Fruit fly (Drosophila melanogaster) whole organism, embryonic: Measurements from ENCODE around the gene Nrd1.

Experiments used
- Aef1 ChIP-seq: fragments of 200-800 bp; sonication (Bioruptor generic); IDR thresholded peaks from 3 replicates; pipeline ENCODE4 v1.3.6; 2022; ENCODE audit warnings: missing biosample characterization, missing genetic modification characterization
- B-H1 ChIP-seq: fragments of 200-800 bp; sonication (Bioruptor generic); IDR thresholded peaks from 3 replicates; pipeline ENCODE4 v1.3.6; 2022; ENCODE audit warnings: missing biosample characterization, missing genetic modification characterization
- BtbVII ChIP-seq: fragments of 200-800 bp; sonication (Bioruptor generic); optimal IDR thresholded peaks from 3 replicates; lab custom pipeline; 2017; ENCODE audit warnings: missing biosample characterization, mild to moderate bottlenecking, missing genetic modification characterization
- CG10979 ChIP-seq: fragments of 200-800 bp; sonication (Bioruptor generic); optimal IDR thresholded peaks from 2 replicates; lab custom pipeline; 2018; ENCODE audit warnings: missing biosample characterization, mild to moderate bottlenecking, missing genetic modification characterization, moderate library complexity
- CG12391 ChIP-seq: fragments of 200-800 bp; sonication (Bioruptor generic); optimal IDR thresholded peaks from 3 replicates; lab custom pipeline; 2018; ENCODE audit warnings: missing biosample characterization, mild to moderate bottlenecking, missing genetic modification characterization, moderate library complexity
- CG14441 ChIP-seq: fragments of 200-800 bp; sonication (Bioruptor generic); IDR thresholded peaks from 2 replicates; pipeline ENCODE4 v1.3.6; 2022; ENCODE audit warnings: missing biosample characterization, missing genetic modification characterization
- CG14710 ChIP-seq: fragments of 200-800 bp; sonication (Bioruptor generic); optimal IDR thresholded peaks from 3 replicates; lab custom pipeline; 2019; ENCODE audit warnings: missing biosample characterization, mild to moderate bottlenecking, missing genetic modification characterization, moderate library complexity
- CG15479 ChIP-seq: fragments of 200-800 bp; sonication (Bioruptor generic); optimal IDR thresholded peaks from 3 replicates; lab custom pipeline; 2019; ENCODE audit warnings: missing biosample characterization, mild to moderate bottlenecking, missing genetic modification characterization, moderate library complexity
- CG17186 ChIP-seq: fragments of 200-800 bp; sonication (Bioruptor generic); optimal IDR thresholded peaks from 3 replicates; lab custom pipeline; 2017; ENCODE audit warnings: missing biosample characterization, missing genetic modification reagents, missing genetic modification characterization
- CG17361 ChIP-seq: fragments of 200-800 bp; sonication (Bioruptor generic); IDR thresholded peaks from 3 replicates; pipeline ENCODE4 v1.3.6; 2022; ENCODE audit warnings: missing biosample characterization, missing genetic modification characterization
- CG1832 ChIP-seq: fragments of 200-800 bp; sonication (Bioruptor generic); optimal IDR thresholded peaks from 2 replicates; lab custom pipeline; 2017; ENCODE audit warnings: missing biosample characterization, mild to moderate bottlenecking, missing genetic modification characterization, inconsistent platforms
- CG2202 ChIP-seq: fragments of 200-800 bp; sonication (Bioruptor generic); optimal IDR thresholded peaks from 2 replicates; lab custom pipeline; 2018; ENCODE audit warnings: missing biosample characterization, mild to moderate bottlenecking, missing genetic modification characterization
- CG3065 ChIP-seq: fragments of 200-800 bp; sonication (Bioruptor generic); optimal IDR thresholded peaks from 2 replicates; lab custom pipeline; 2016; ENCODE audit warnings: missing biosample characterization, missing genetic modification characterization
- CG32767 ChIP-seq: fragments of 200-800 bp; sonication (Bioruptor generic); IDR thresholded peaks from 2 replicates; pipeline ENCODE4 v1.3.6; 2022; ENCODE audit warnings: missing biosample characterization, missing genetic modification characterization
- CG3726 ChIP-seq: fragments of 200-800 bp; sonication (Bioruptor generic); IDR thresholded peaks from 3 replicates; pipeline ENCODE4, ENCODE4 v1.3.6; 2022; ENCODE audit warnings: missing biosample characterization, missing genetic modification characterization
- CG3838 ChIP-seq: fragments of 200-800 bp; sonication (Bioruptor generic); optimal IDR thresholded peaks from 3 replicates; lab custom pipeline; 2016; ENCODE audit warnings: missing biosample characterization, missing genetic modification characterization
- CG42726 ChIP-seq: fragments of 200-800 bp; sonication (Bioruptor generic); IDR thresholded peaks from 2 replicates; pipeline ENCODE4 v1.3.6; 2022; ENCODE audit warnings: missing biosample characterization, missing genetic modification characterization; ENCODE audit not compliant: partially characterized antibody
- CG4282 ChIP-seq: fragments of 200-800 bp; sonication (Bioruptor generic); optimal IDR thresholded peaks from 2 replicates; lab custom pipeline; 2016; ENCODE audit warnings: missing biosample characterization, missing genetic modification characterization
- CG8359 ChIP-seq: fragments of 200-800 bp; sonication (Bioruptor generic); optimal IDR thresholded peaks from 2 replicates; lab custom pipeline; 2017; ENCODE audit warnings: missing biosample characterization, mild to moderate bottlenecking, missing genetic modification characterization, borderline replicate concordance
- CkIIα-i1 ChIP-seq: fragments of 200-800 bp; sonication (Bioruptor generic); IDR thresholded peaks from 2 replicates; pipeline ENCODE4 v1.3.6; 2022; ENCODE audit warnings: missing biosample characterization, missing genetic modification characterization
- GATAe ChIP-seq: fragments of 200-800 bp; sonication (Bioruptor generic); conservative IDR thresholded peaks from 2 replicates; pipeline ENCODE4 v1.3.6; 2022; ENCODE audit warnings: missing biosample characterization, missing genetic modification characterization
- HLH4C ChIP-seq: fragments of 200-800 bp; sonication (Bioruptor generic); IDR thresholded peaks from 3 replicates; pipeline ENCODE4 v1.3.6; 2022; ENCODE audit warnings: missing biosample characterization, missing genetic modification characterization; ENCODE audit not compliant: partially characterized antibody
- HLH54F ChIP-seq: fragments of 200-800 bp; sonication (Bioruptor generic); optimal IDR thresholded peaks from 3 replicates; lab custom pipeline; 2016; ENCODE audit warnings: missing biosample characterization, missing genetic modification characterization
- Hand ChIP-seq: fragments of 200-800 bp; sonication (Bioruptor generic); optimal IDR thresholded peaks from 2 replicates; lab custom pipeline; 2017; ENCODE audit warnings: mild to moderate bottlenecking, missing biosample characterization, missing genetic modification reagents, missing genetic modification characterization
- Hmx ChIP-seq: fragments of 200-800 bp; sonication (Bioruptor generic); optimal IDR thresholded peaks from 2 replicates; lab custom pipeline; 2016; ENCODE audit warnings: missing biosample characterization, missing genetic modification characterization
- Hr51 ChIP-seq, 2 experiments: fragments of 200-800 bp; sonication (Bioruptor generic); optimal IDR thresholded peaks; 2 replicates in 1 of 2; 3 replicates in 1 of 2; lab custom pipeline; 2016 to 2018; ENCODE audit warnings: missing biosample characterization in 2 of 2, missing genetic modification characterization in 2 of 2, mild to moderate bottlenecking in 1 of 2, moderate library complexity in 1 of 2
- Lpt ChIP-seq: fragments of >200 bp; optimal IDR thresholded peaks from 2 replicates; lab custom pipeline; 2018; ENCODE audit warnings: missing biosample characterization, missing genetic modification characterization
- Ptx1 ChIP-seq: fragments of 200-800 bp; sonication (Bioruptor generic); IDR thresholded peaks from 2 replicates; pipeline ENCODE4 v1.3.6; 2022; ENCODE audit warnings: missing biosample characterization, missing genetic modification characterization
- Rfx ChIP-seq: fragments of 200-800 bp; sonication (Bioruptor generic); IDR thresholded peaks from 2 replicates; pipeline ENCODE4 v1.3.6; 2022; ENCODE audit warnings: missing biosample characterization, missing genetic modification characterization
- aop ChIP-seq: fragments of 200-800 bp; sonication (Bioruptor generic); IDR thresholded peaks from 2 replicates; pipeline ENCODE4 v1.3.6; 2022; ENCODE audit warnings: missing biosample characterization, missing genetic modification characterization
- dm ChIP-seq: fragments of 200-800 bp; sonication (Bioruptor generic); optimal IDR thresholded peaks from 3 replicates; lab custom pipeline; 2016; ENCODE audit warnings: missing biosample characterization, missing genetic modification characterization
- dpn ChIP-seq, 2 experiments: fragments of 200-800 bp; sonication (Bioruptor generic); optimal IDR thresholded peaks; 3 replicates each; lab custom pipeline; 2016; ENCODE audit warnings: missing biosample characterization in 2 of 2, missing genetic modification characterization in 2 of 2
- eyg ChIP-seq: fragments of 200-800 bp; sonication (Bioruptor generic); optimal IDR thresholded peaks from 3 replicates; lab custom pipeline; 2016; ENCODE audit warnings: missing biosample characterization, missing genetic modification characterization
- ftz-f1 ChIP-seq: fragments of 200-800 bp; sonication (Bioruptor generic); optimal IDR thresholded peaks from 2 replicates; lab custom pipeline; 2016; ENCODE audit warnings: missing biosample characterization, missing genetic modification characterization
- gro ChIP-seq: fragments of 200-800 bp; sonication (Bioruptor generic); optimal IDR thresholded peaks from 2 replicates; lab custom pipeline; 2016; ENCODE audit warnings: missing biosample characterization, missing genetic modification characterization
- jumu ChIP-seq: fragments of 200-800 bp; sonication (Bioruptor generic); optimal IDR thresholded peaks from 3 replicates; lab custom pipeline; 2016; ENCODE audit warnings: missing biosample characterization, missing genetic modification characterization
- kah ChIP-seq: fragments of 200-800 bp; sonication (Bioruptor generic); optimal IDR thresholded peaks from 2 replicates; lab custom pipeline; 2018; ENCODE audit warnings: missing biosample characterization, mild to moderate bottlenecking, missing genetic modification characterization
- lov ChIP-seq, 2 experiments: fragments of 200-800 bp in 1 of 2; fragments of >200 bp in 1 of 2; sonication (Bioruptor generic) in 1 of 2; IDR thresholded peaks in 1 of 2; optimal IDR thresholded peaks in 1 of 2; 2 replicates in 1 of 2; 3 replicates in 1 of 2; pipeline versions ENCODE4 v1.3.6 to Lab custom; 2017 to 2022; ENCODE audit warnings: missing biosample characterization in 1 of 2, missing genetic modification characterization in 1 of 2
- oc ChIP-seq: fragments of 200-800 bp; sonication (Bioruptor generic); optimal IDR thresholded peaks from 2 replicates; lab custom pipeline; 2018; ENCODE audit warnings: missing biosample characterization, mild to moderate bottlenecking, missing genetic modification characterization, moderate library complexity
- onecut ChIP-seq: fragments of 200-800 bp; sonication (Bioruptor generic); IDR thresholded peaks from 2 replicates; pipeline ENCODE4 v1.3.6; 2022; ENCODE audit warnings: missing biosample characterization, missing genetic modification characterization
- otp ChIP-seq: fragments of 200-800 bp; sonication (Bioruptor generic); IDR thresholded peaks from 3 replicates; pipeline ENCODE4, ENCODE4 v1.3.6; 2022; ENCODE audit warnings: missing biosample characterization, missing genetic modification characterization
- pita ChIP-seq: fragments of 200-800 bp; sonication (Bioruptor generic); optimal IDR thresholded peaks from 2 replicates; lab custom pipeline; 2017; ENCODE audit warnings: missing biosample characterization, mild to moderate bottlenecking, missing genetic modification characterization
- rib ChIP-seq: fragments of 200-800 bp; sonication (Bioruptor generic); IDR thresholded peaks from 2 replicates; pipeline ENCODE4 v1.3.6; 2022; ENCODE audit warnings: missing biosample characterization, missing genetic modification characterization
- row ChIP-seq: fragments of 200-800 bp; sonication (Bioruptor generic); IDR thresholded peaks from 3 replicates; pipeline ENCODE4 v1.3.6; 2022; ENCODE audit warnings: missing biosample characterization, missing genetic modification characterization
- run ChIP-seq: fragments of 200-800 bp; sonication (Bioruptor generic); optimal IDR thresholded peaks from 3 replicates; lab custom pipeline; 2018; ENCODE audit warnings: missing biosample characterization, mild to moderate bottlenecking, missing genetic modification characterization
- salm ChIP-seq: fragments of 200-800 bp; sonication (Bioruptor generic); optimal IDR thresholded peaks from 2 replicates; lab custom pipeline; 2018; ENCODE audit warnings: missing biosample characterization, mild to moderate bottlenecking, missing genetic modification characterization
- scrt ChIP-seq: fragments of 200-800 bp; sonication (Bioruptor generic); optimal IDR thresholded peaks from 2 replicates; lab custom pipeline; 2018; ENCODE audit warnings: missing biosample characterization, mild to moderate bottlenecking, missing genetic modification characterization, moderate library complexity
- seq ChIP-seq: fragments of 200-800 bp; sonication (Bioruptor generic); IDR thresholded peaks from 2 replicates; pipeline ENCODE4 v1.3.6; 2022; ENCODE audit warnings: missing biosample characterization, missing genetic modification characterization
- stwl ChIP-seq: fragments of 200-800 bp; sonication (Bioruptor generic); optimal IDR thresholded peaks from 3 replicates; lab custom pipeline; 2018; ENCODE audit warnings: missing biosample characterization, mild to moderate bottlenecking, missing genetic modification characterization, moderate library complexity
- tgo ChIP-seq: fragments of 200-800 bp; sonication (Bioruptor generic); IDR thresholded peaks from 3 replicates; pipeline ENCODE4 v1.3.6; 2022; ENCODE audit warnings: missing biosample characterization, missing genetic modification characterization
- twi ChIP-seq: fragments of 200-800 bp; optimal IDR thresholded peaks from 2 replicates; lab custom pipeline; 2019; ENCODE audit warnings: missing biosample characterization, mild to moderate bottlenecking, missing genetic modification characterization, moderate library complexity

Gene Nrd1

dm6 chrX:11868866-11869265, at the start of gene Nrd1, which contains the start of gene CG1847:
Gene Nrd1, minus strand, starts transcription at chrX:11868893.
Gene CG1847, plus strand, starts transcription at chrX:11869170.
- TF ChIP-seq dm (GFP tag; lab: Kevin White, UChicago), result no peak
- no peak for TF ChIP-seq pita (GFP tag; lab: Kevin White, UChicago)
- TF ChIP-seq rib (GFP tag; lab: Robert Waterston, UW), result no peak
- TF ChIP-seq ftz-f1 (GFP tag; lab: Kevin White, UChicago), result no peak
- no peak for TF ChIP-seq otp (GFP tag; lab: Robert Waterston, UW)
- no peak for TF ChIP-seq eyg
- TF ChIP-seq CG3838 (GFP tag; lab: Kevin White, UChicago), result no peak
- no peak for TF ChIP-seq CkIIα-i1 (GFP tag; lab: Robert Waterston, UW)
- TF ChIP-seq HLH4C (GFP tag; lab: Robert Waterston, UW), result peak; percentile 95
- TF ChIP-seq onecut (GFP tag; lab: Robert Waterston, UW), result no peak
- TF ChIP-seq oc (tag; lab: Kevin White, UChicago), result no peak
- TF ChIP-seq lov (optimal IDR thresholded peaks at IDR 0.05; lab: Kevin White, UChicago), result no peak
- TF ChIP-seq lov (GFP tag; IDR thresholded peaks at IDR 0.05; lab: Robert Waterston, UW), result no peak
- TF ChIP-seq row (GFP tag; lab: Robert Waterston, UW), result 0 out of 3 replicates have a peak, but pooled peaks have one; percentile 17
- peak; percentile 48 for TF ChIP-seq CG17186 (GFP tag; lab: Kevin White, UChicago)
- TF ChIP-seq CG14710 (tag; lab: Kevin White, UChicago), result peak; percentile 30
- TF ChIP-seq stwl (tag; lab: Kevin White, UChicago), result peak; percentile 75
- no peak for TF ChIP-seq B-H1 (GFP tag; lab: Robert Waterston, UW)
- no peak for TF ChIP-seq jumu
- no peak for TF ChIP-seq CG2202 (tag; lab: Kevin White, UChicago)
- no peak for TF ChIP-seq run
- no peak for TF ChIP-seq twi (tag; lab: Kevin White, UChicago)
- no peak for TF ChIP-seq CG15479 (GFP tag; lab: Kevin White, UChicago)
- no peak for TF ChIP-seq CG8359
- TF ChIP-seq kah (GFP tag; lab: Kevin White, UChicago), result no peak
- TF ChIP-seq GATAe, result no peak
- TF ChIP-seq dpn (GFP tag; optimal IDR thresholded peaks at IDR 0.05; lab: Kevin White, UChicago), result no peak
- TF ChIP-seq CG32767 (GFP tag; lab: Robert Waterston, UW), result no peak
- TF ChIP-seq Hand (GFP tag; lab: Kevin White, UChicago), result no peak
- no peak for TF ChIP-seq CG3065 (GFP tag; lab: Kevin White, UChicago)
- TF ChIP-seq Hr51 (GFP tag; optimal IDR thresholded peaks at IDR 0.05; lab: Kevin White, UChicago), result no peak
- TF ChIP-seq Ptx1 (GFP tag; lab: Robert Waterston, UW), result no peak
- no peak for TF ChIP-seq CG10979
- no peak for TF ChIP-seq CG17361 (GFP tag; lab: Robert Waterston, UW)
- TF ChIP-seq BtbVII (GFP tag; lab: Kevin White, UChicago), result no peak
- no peak for TF ChIP-seq Aef1 (GFP tag; lab: Robert Waterston, UW)
- TF ChIP-seq CG4282, result no peak
- TF ChIP-seq salm (tag; lab: Kevin White, UChicago), result no peak
- TF ChIP-seq Rfx (GFP tag; lab: Robert Waterston, UW), result no peak
- TF ChIP-seq HLH54F, result peak; percentile 3
- no peak for TF ChIP-seq CG14441 (GFP tag; lab: Robert Waterston, UW)
- TF ChIP-seq tgo (GFP tag; lab: Robert Waterston, UW), result no peak
- no peak for TF ChIP-seq Hmx (GFP tag; lab: Kevin White, UChicago)
- no peak for TF ChIP-seq seq (GFP tag; lab: Robert Waterston, UW)
- no peak for TF ChIP-seq CG12391 (tag; lab: Kevin White, UChicago)
- no peak for TF ChIP-seq CG3726 (GFP tag; lab: Robert Waterston, UW)
- TF ChIP-seq gro (GFP tag; lab: Kevin White, UChicago), result no peak
- TF ChIP-seq CG1832 (GFP tag; lab: Kevin White, UChicago), result no peak
- no peak for TF ChIP-seq scrt
- TF ChIP-seq CG42726, result no peak
- TF ChIP-seq aop, result no peak
- TF ChIP-seq Lpt, result no peak
